Worm (Caenorhabditis elegans) whole organism, L2 larva: ENCODE data around the gene pdi-6.

ENCODE experiments used
- C34F6.9 ChIP-seq: fragments of 150-350 bp; optimal IDR thresholded peaks from 2 replicates; lab custom pipeline; 2014; ENCODE audit warnings: missing biosample characterization, missing genetic modification characterization
- ZK546.5 ChIP-seq: sonication (generic microtip); optimal IDR thresholded peaks from 2 replicates; lab custom pipeline; 2017; ENCODE audit warnings: missing biosample characterization, missing genetic modification characterization
- aly-2 ChIP-seq: fragments of 150-350 bp; optimal IDR thresholded peaks from 2 replicates; lab custom pipeline; 2014; ENCODE audit warnings: missing biosample characterization, missing genetic modification characterization
- ama-1 ChIP-seq: fragments of 150-350 bp; optimal IDR thresholded peaks from 2 replicates; lab custom pipeline; 2018; ENCODE audit warnings: inconsistent platforms
- egl-27 ChIP-seq: sonication (generic microtip); optimal IDR thresholded peaks from 3 replicates; lab custom pipeline; 2017; ENCODE audit warnings: missing biosample characterization, missing genetic modification reagents, missing genetic modification characterization
- elt-1 ChIP-seq: fragments of 150-350 bp; optimal IDR thresholded peaks from 2 replicates; lab custom pipeline; 2014; ENCODE audit warnings: missing biosample characterization, missing genetic modification characterization
- fos-1 ChIP-seq: fragments of 150-350 bp; optimal IDR thresholded peaks from 2 replicates; lab custom pipeline; 2014; ENCODE audit warnings: missing biosample characterization, missing genetic modification characterization
- lin-13 ChIP-seq: fragments of 150-350 bp; optimal IDR thresholded peaks from 2 replicates; lab custom pipeline; 2014; ENCODE audit warnings: missing biosample characterization, missing genetic modification reagents, missing genetic modification characterization
- mbf-1 ChIP-seq: sonication (generic microtip); optimal IDR thresholded peaks from 2 replicates; lab custom pipeline; 2017; ENCODE audit warnings: missing biosample characterization, missing genetic modification characterization
- nhr-12 ChIP-seq: fragments of 150-350 bp; optimal IDR thresholded peaks from 2 replicates; lab custom pipeline; 2014; ENCODE audit warnings: missing biosample characterization, missing genetic modification characterization
- nhr-237 ChIP-seq: fragments of 150-350 bp; optimal IDR thresholded peaks from 2 replicates; lab custom pipeline; 2014; ENCODE audit warnings: missing biosample characterization, missing genetic modification characterization
- nhr-77 ChIP-seq: fragments of 150-350 bp; optimal IDR thresholded peaks from 2 replicates; lab custom pipeline; 2014; ENCODE audit warnings: missing biosample characterization, missing genetic modification characterization
- sem-4 ChIP-seq: fragments of 150-350 bp; optimal IDR thresholded peaks from 2 replicates; lab custom pipeline; 2014; ENCODE audit warnings: missing biosample characterization, missing genetic modification reagents, missing genetic modification characterization
- snpc-4 ChIP-seq: fragments of 150-350 bp; optimal IDR thresholded peaks from 2 replicates; lab custom pipeline; 2014; ENCODE audit warnings: missing biosample characterization, missing genetic modification characterization

- TF ChIP-seq nhr-237 (tag; lab: Kevin White, UChicago) (no peak), egl-27 (tag; lab: Kevin White, UChicago) (no peak), nhr-12 (tag; lab: Kevin White, UChicago) (no peak), C34F6.9 (tag; lab: Kevin White, UChicago) (peak; percentile 26), sem-4 (tag; lab: Kevin White, UChicago) (no peak), ama-1 (lab: Kevin White, UChicago) (no peak), aly-2 (tag; lab: Kevin White, UChicago) (no peak), snpc-4 (tag; lab: Kevin White, UChicago) (no peak), ZK546.5 (tag; lab: Kevin White, UChicago) (no peak), elt-1 (tag; lab: Kevin White, UChicago) (no peak), mbf-1 (no peak), fos-1 (tag; lab: Kevin White, UChicago) (no peak), lin-13 (GFP tag; lab: Kevin White, UChicago) (no peak), nhr-77 (tag; lab: Kevin White, UChicago) (no peak)
Observed at ce11 chrX:7076485-7076884, 8.1 kb upstream of the pdi-6 start.
